Fruit fly (Drosophila melanogaster) whole organism, embryonic: ENCODE measurements around the gene CG17327.
A peak's percentile ranks its signal among the peaks of the same experiment; 100 is the strongest.

ENCODE experiments used
- Ada2b ChIP-seq: fragments of 200-800 bp; sonication (Bioruptor generic); IDR thresholded peaks from 2 replicates; pipeline ENCODE4 v1.3.6; 2022; ENCODE audit warnings: missing biosample characterization, missing genetic modification characterization
- Adf1 ChIP-seq: fragments of 200-800 bp; sonication (Bioruptor generic); IDR thresholded peaks from 2 replicates; pipeline ENCODE4 v1.3.6; 2022; ENCODE audit warnings: missing biosample characterization, missing genetic modification characterization
- Bdp1 ChIP-seq: fragments of 200-800 bp; sonication (Bioruptor generic); optimal IDR thresholded peaks from 3 replicates; lab custom pipeline; 2016; ENCODE audit warnings: missing biosample characterization, missing genetic modification characterization
- CG10462 ChIP-seq: fragments of 200-800 bp; sonication (Bioruptor generic); optimal IDR thresholded peaks from 2 replicates; lab custom pipeline; 2016; ENCODE audit warnings: missing biosample characterization, missing genetic modification characterization
- CG10565 ChIP-seq: fragments of 200-800 bp; sonication (Bioruptor generic); optimal IDR thresholded peaks from 3 replicates; lab custom pipeline; 2016; ENCODE audit warnings: missing biosample characterization, mild to moderate bottlenecking, missing genetic modification characterization
- CG10959 ChIP-seq: fragments of 200-800 bp; sonication (Bioruptor generic); IDR thresholded peaks from 2 replicates; pipeline ENCODE4 v1.3.6; 2022; ENCODE audit warnings: missing biosample characterization, missing genetic modification characterization
- CG11247 ChIP-seq: fragments of 200-800 bp; sonication (Bioruptor generic); IDR thresholded peaks from 2 replicates; pipeline ENCODE4 v1.3.6; 2022; ENCODE audit warnings: missing biosample characterization, missing genetic modification characterization
- CG12219 ChIP-seq: fragments of 200-800 bp; sonication (Bioruptor generic); optimal IDR thresholded peaks from 3 replicates; lab custom pipeline; 2018; ENCODE audit warnings: missing biosample characterization, mild to moderate bottlenecking, missing genetic modification characterization
- CG13624 ChIP-seq: fragments of 200-800 bp; sonication (Bioruptor generic); optimal IDR thresholded peaks from 2 replicates; lab custom pipeline; 2016; ENCODE audit warnings: missing biosample characterization, missing genetic modification characterization
- CG13894 ChIP-seq: fragments of 200-800 bp; sonication (Bioruptor generic); optimal IDR thresholded peaks from 3 replicates; lab custom pipeline; 2018; ENCODE audit warnings: missing biosample characterization, mild to moderate bottlenecking, missing genetic modification characterization, moderate library complexity
- CG14710 ChIP-seq: fragments of 200-800 bp; sonication (Bioruptor generic); optimal IDR thresholded peaks from 3 replicates; lab custom pipeline; 2019; ENCODE audit warnings: missing biosample characterization, mild to moderate bottlenecking, missing genetic modification characterization, moderate library complexity
- CG14860 ChIP-seq: fragments of 200-800 bp; sonication (Bioruptor generic); IDR thresholded peaks from 3 replicates; pipeline ENCODE4 v1.3.6; 2022; ENCODE audit warnings: missing biosample characterization, missing genetic modification characterization; ENCODE audit not compliant: partially characterized antibody
- CG1603 ChIP-seq: fragments of 200-800 bp; sonication (Bioruptor generic); optimal IDR thresholded peaks from 2 replicates; lab custom pipeline; 2019; ENCODE audit warnings: missing biosample characterization, mild to moderate bottlenecking, missing genetic modification characterization, moderate library complexity
- CG18262 ChIP-seq: fragments of 200-800 bp; optimal IDR thresholded peaks from 3 replicates; lab custom pipeline; 2019; ENCODE audit warnings: missing biosample characterization, mild to moderate bottlenecking, missing genetic modification characterization, moderate library complexity
- CG18476 ChIP-seq: fragments of 200-800 bp; sonication (Bioruptor generic); optimal IDR thresholded peaks from 2 replicates; lab custom pipeline; 2016; ENCODE audit warnings: missing biosample characterization, mild to moderate bottlenecking, missing genetic modification characterization
- CG2120 ChIP-seq: fragments of 200-800 bp; sonication (Bioruptor generic); optimal IDR thresholded peaks from 3 replicates; lab custom pipeline; 2016; ENCODE audit warnings: missing biosample characterization, missing genetic modification characterization
- CG30020 ChIP-seq: fragments of 200-800 bp; optimal IDR thresholded peaks from 2 replicates; lab custom pipeline; 2019; ENCODE audit warnings: missing biosample characterization, mild to moderate bottlenecking, missing genetic modification characterization, moderate library complexity
- CG31441 ChIP-seq: fragments of 200-800 bp; sonication (Bioruptor generic); IDR thresholded peaks from 2 replicates; pipeline ENCODE4 v1.3.6; 2022; ENCODE audit warnings: missing biosample characterization, missing genetic modification characterization
- CG4424 ChIP-seq: fragments of 200-800 bp; sonication (Bioruptor generic); optimal IDR thresholded peaks from 3 replicates; lab custom pipeline; 2016; ENCODE audit warnings: missing biosample characterization, missing genetic modification characterization
- CG7928 ChIP-seq: fragments of 200-800 bp; sonication (Bioruptor generic); optimal IDR thresholded peaks from 2 replicates; lab custom pipeline; 2017; ENCODE audit warnings: missing biosample characterization, mild to moderate bottlenecking, missing genetic modification characterization
- CG9437 ChIP-seq: fragments of 200-800 bp; sonication (Bioruptor generic); optimal IDR thresholded peaks from 2 replicates; lab custom pipeline; 2018; ENCODE audit warnings: missing biosample characterization, mild to moderate bottlenecking, missing genetic modification characterization
- CG9609 ChIP-seq: fragments of 200-800 bp; sonication (Bioruptor generic); optimal IDR thresholded peaks from 3 replicates; lab custom pipeline; 2016; ENCODE audit warnings: missing biosample characterization, missing genetic modification characterization
- Dp ChIP-seq: fragments of 200-800 bp; sonication (Bioruptor generic); optimal IDR thresholded peaks from 2 replicates; lab custom pipeline; 2018; ENCODE audit warnings: missing biosample characterization, mild to moderate bottlenecking, missing genetic modification characterization, moderate library complexity
- Dref ChIP-seq: fragments of 200-800 bp; sonication (Bioruptor generic); IDR thresholded peaks from 2 replicates; pipeline ENCODE4 v1.3.6; 2022; ENCODE audit warnings: missing biosample characterization, missing genetic modification characterization
- HLHmδ ChIP-seq: fragments of 200-800 bp; sonication (Bioruptor generic); optimal IDR thresholded peaks from 2 replicates; lab custom pipeline; 2018; ENCODE audit warnings: missing biosample characterization, mild to moderate bottlenecking, missing genetic modification characterization, moderate library complexity
- Mes4 ChIP-seq: fragments of 200-800 bp; sonication (Bioruptor generic); optimal IDR thresholded peaks from 2 replicates; lab custom pipeline; 2016; ENCODE audit warnings: missing biosample characterization, missing genetic modification characterization
- Nf-YC ChIP-seq: fragments of 200-800 bp; optimal IDR thresholded peaks from 3 replicates; lab custom pipeline; 2019; ENCODE audit warnings: missing biosample characterization, mild to moderate bottlenecking, missing genetic modification characterization, moderate library complexity
- Pdp1 ChIP-seq, 2 experiments: fragments of 200-800 bp; sonication (Bioruptor generic); optimal IDR thresholded peaks; 3 replicates each; lab custom pipeline; 2016; ENCODE audit warnings: missing biosample characterization in 2 of 2, missing genetic modification characterization in 2 of 2, mild to moderate bottlenecking in 1 of 2, moderate library complexity in 1 of 2
- Scr ChIP-seq: fragments of 200-800 bp; sonication (Bioruptor generic); IDR thresholded peaks from 2 replicates; pipeline ENCODE4 v1.3.6; 2022; ENCODE audit warnings: missing biosample characterization, missing genetic modification characterization; ENCODE audit not compliant: partially characterized antibody
- Ssrp ChIP-seq: fragments of 200-800 bp; sonication (Bioruptor generic); optimal IDR thresholded peaks from 2 replicates; lab custom pipeline; 2018; ENCODE audit warnings: missing biosample characterization, mild to moderate bottlenecking, missing genetic modification characterization, moderate library complexity
- YL-1 ChIP-seq: fragments of 200-800 bp; sonication (Bioruptor generic); optimal IDR thresholded peaks from 3 replicates; lab custom pipeline; 2017; ENCODE audit warnings: missing biosample characterization, mild to moderate bottlenecking, missing genetic modification characterization
- amos ChIP-seq: fragments of 200-800 bp; sonication (Bioruptor generic); IDR thresholded peaks from 2 replicates; pipeline ENCODE4 v1.3.6; 2022; ENCODE audit warnings: missing biosample characterization, missing genetic modification characterization; ENCODE audit not compliant: partially characterized antibody
- ase ChIP-seq: fragments of 200-800 bp; sonication (Bioruptor generic); IDR thresholded peaks from 3 replicates; pipeline ENCODE4 v1.3.6; 2022; ENCODE audit warnings: missing biosample characterization, missing genetic modification characterization
- cg ChIP-seq: fragments of 200-800 bp; sonication (Bioruptor generic); optimal IDR thresholded peaks from 3 replicates; lab custom pipeline; 2019; ENCODE audit warnings: missing biosample characterization, mild to moderate bottlenecking, missing genetic modification characterization, moderate library complexity
- chn ChIP-seq: fragments of 200-800 bp; sonication (Bioruptor generic); optimal IDR thresholded peaks from 2 replicates; lab custom pipeline; 2016; ENCODE audit warnings: missing biosample characterization, missing genetic modification characterization
- dan ChIP-seq: fragments of 200-800 bp; sonication (Bioruptor generic); IDR thresholded peaks from 2 replicates; pipeline ENCODE4 v1.3.6; 2022; ENCODE audit warnings: missing biosample characterization, missing genetic modification characterization
- grn ChIP-seq: fragments of 200-800 bp; sonication (Bioruptor generic); optimal IDR thresholded peaks from 3 replicates; lab custom pipeline; 2017; ENCODE audit warnings: missing biosample characterization, missing genetic modification characterization
- mam ChIP-seq: fragments of 200-800 bp; sonication (Bioruptor generic); optimal IDR thresholded peaks from 3 replicates; lab custom pipeline; 2016; ENCODE audit warnings: missing biosample characterization, missing genetic modification characterization
- mirr ChIP-seq: fragments of 200-800 bp; sonication (Bioruptor generic); optimal IDR thresholded peaks from 3 replicates; lab custom pipeline; 2018; ENCODE audit warnings: missing biosample characterization, mild to moderate bottlenecking, missing genetic modification characterization
- mld ChIP-seq: fragments of 200-800 bp; sonication (Bioruptor generic); IDR thresholded peaks from 3 replicates; pipeline ENCODE4 v1.3.6; 2022; ENCODE audit warnings: missing biosample characterization, missing genetic modification characterization; ENCODE audit not compliant: partially characterized antibody
- nerfin-1 ChIP-seq: fragments of 200-800 bp; sonication (Bioruptor generic); optimal IDR thresholded peaks from 3 replicates; lab custom pipeline; 2019; ENCODE audit warnings: missing biosample characterization, mild to moderate bottlenecking, missing genetic modification characterization, moderate library complexity
- oc ChIP-seq: fragments of 200-800 bp; sonication (Bioruptor generic); optimal IDR thresholded peaks from 2 replicates; lab custom pipeline; 2018; ENCODE audit warnings: missing biosample characterization, mild to moderate bottlenecking, missing genetic modification characterization, moderate library complexity
- slou ChIP-seq: fragments of 200-800 bp; sonication (Bioruptor generic); optimal IDR thresholded peaks from 3 replicates; lab custom pipeline; 2016; ENCODE audit warnings: missing biosample characterization, missing genetic modification characterization
- sqz ChIP-seq: fragments of 200-800 bp; sonication (Bioruptor generic); optimal IDR thresholded peaks from 3 replicates; lab custom pipeline; 2018; ENCODE audit warnings: missing biosample characterization, mild to moderate bottlenecking, missing genetic modification characterization
- stwl ChIP-seq: fragments of 200-800 bp; sonication (Bioruptor generic); optimal IDR thresholded peaks from 3 replicates; lab custom pipeline; 2018; ENCODE audit warnings: missing biosample characterization, mild to moderate bottlenecking, missing genetic modification characterization, moderate library complexity
- tin ChIP-seq: fragments of 200-800 bp; sonication (Bioruptor generic); optimal IDR thresholded peaks from 3 replicates; lab custom pipeline; 2016; ENCODE audit warnings: missing biosample characterization, missing genetic modification characterization
- wek ChIP-seq: fragments of 200-800 bp; sonication (Bioruptor generic); optimal IDR thresholded peaks from 3 replicates; lab custom pipeline; 2018; ENCODE audit warnings: missing biosample characterization, mild to moderate bottlenecking, missing genetic modification characterization, moderate library complexity
- zfh1 ChIP-seq: fragments of 200-800 bp; sonication (Bioruptor generic); IDR thresholded peaks from 3 replicates; pipeline ENCODE4 v1.3.6; 2022; ENCODE audit warnings: missing biosample characterization, missing genetic modification characterization

CG17327 gene

dm6 chr3R:12982167-12982981 is 15.2 kb downstream of the CG17327 start (continued):
- TF ChIP-seq Nf-YC (tag; lab: Kevin White, UChicago) (peak; percentile 55), ase (GFP tag; lab: Robert Waterston, UW) (peak; percentile 52; the same call in 1 of the 3 replicates), CG9609 (GFP tag; lab: Kevin White, UChicago) (no peak), dan (GFP tag; lab: Robert Waterston, UW) (no peak), Bdp1 (GFP tag; lab: Kevin White, UChicago) (no peak), Ssrp (tag; lab: Kevin White, UChicago) (peak; percentile 67), CG18476 (peak; percentile 31), Adf1 (GFP tag; lab: Robert Waterston, UW) (no peak), chn (GFP tag; lab: Kevin White, UChicago) (peak; percentile 62), CG10462 (GFP tag; lab: Kevin White, UChicago) (peak; percentile 18), wek (GFP tag; lab: Kevin White, UChicago) (peak; percentile 19), mld (no peak), oc (peak; percentile 40), CG2120 (GFP tag; lab: Kevin White, UChicago) (peak; percentile 83), grn (GFP tag; lab: Kevin White, UChicago) (peak; percentile 32), Dref (GFP tag; lab: Robert Waterston, UW) (no peak), CG13624 (GFP tag; lab: Kevin White, UChicago) (peak; percentile 38), mam (peak; percentile 13), CG7928 (GFP tag; lab: Kevin White, UChicago) (peak; percentile 20), zfh1 (GFP tag; lab: Robert Waterston, UW) (0 out of 3 replicates have a peak, but pooled peaks have one; percentile 16), HLHmδ (GFP tag; lab: Kevin White, UChicago) (no peak), CG14710 (tag; lab: Kevin White, UChicago) (peak; percentile 38), CG13894 (tag; lab: Kevin White, UChicago) (peak; percentile 71), CG31441 (GFP tag; lab: Robert Waterston, UW) (peak; percentile 63; the same call in 1 of the 2 replicates), cg (GFP tag; lab: Kevin White, UChicago) (peak; percentile 95), CG1603 (tag; lab: Kevin White, UChicago) (no peak), Scr (peak; percentile 17; the same call in 1 of the 2 replicates), CG10959 (GFP tag; lab: Robert Waterston, UW) (no peak), YL-1 (GFP tag; lab: Kevin White, UChicago) (no peak), sqz (peak; percentile 3), CG14860 (GFP tag; lab: Robert Waterston, UW) (no peak), CG11247 (GFP tag; lab: Robert Waterston, UW) (0 out of 2 replicates have a peak, but pooled peaks have one; percentile 46), Pdp1 (GFP tag; optimal IDR thresholded peaks at IDR 0.05; lab: Kevin White, UChicago) (peak in 1 of 2 experiments; percentile 4), CG10565 (peak; percentile 16), CG30020 (tag; lab: Kevin White, UChicago) (peak; percentile 24), Mes4 (GFP tag; lab: Kevin White, UChicago) (no peak), nerfin-1 (peak; percentile 52), Ada2b (GFP tag; lab: Robert Waterston, UW) (peak; percentile 59), slou (peak; percentile 38), CG4424 (GFP tag; lab: Kevin White, UChicago) (peak; percentile 34), tin (GFP tag; lab: Kevin White, UChicago) (peak; percentile 32), CG12219 (GFP tag; lab: Kevin White, UChicago) (peak; percentile 56), Dp (no peak), CG9437 (peak; percentile 72), amos (GFP tag; lab: Robert Waterston, UW) (peak; percentile 13; the same call in 1 of the 2 replicates), mirr (GFP tag; lab: Kevin White, UChicago) (peak; percentile 72), CG18262 (tag; lab: Kevin White, UChicago) (peak; percentile 52), stwl (peak; percentile 44)
